Worm (Caenorhabditis elegans): ENCODE results near the gene abhd-12.

ce11 chrV:7995878-7996277, 12.2 kb downstream of the abhd-12 start, which contains the start of gene Y97E10AR.2:
- TF ChIP-seq W03F9.2 (tag; optimal IDR thresholded peaks at IDR 0.05): no peak
- TF ChIP-seq him-1 (tag; optimal IDR thresholded peaks at IDR 0.05): no peak

All from whole organism, L4/young adult.